Worm (Caenorhabditis elegans): ENCODE results near the gene klp-17.

Gene klp-17

ce11 chrII:11418476-11418875 lies 49.0 kb downstream of the klp-17 start:
- TF ChIP-seq jun-1 (tag; optimal IDR thresholded peaks at IDR 0.05) (peak; percentile 7), elt-2 (tag; optimal IDR thresholded peaks at IDR 0.05) (peak; percentile 80), pha-4 (tag; optimal IDR thresholded peaks at IDR 0.05) (peak; percentile 68), nhr-77 (tag; optimal IDR thresholded peaks at IDR 0.05) (no peak), pqm-1 (tag; optimal IDR thresholded peaks at IDR 0.05) (peak; percentile 88), nhr-23 (tag; optimal IDR thresholded peaks at IDR 0.05) (no peak), tbx-2 (tag; optimal IDR thresholded peaks at IDR 0.05) (no peak)

ce11 chrII:11417999-11418398 lies 49.4 kb downstream of the klp-17 start, which contains the start of gene C05D12.2:
TSS of gene C05D12.2 (plus strand) at chrII:11418299.
- TF ChIP-seq nhr-11 (tag; optimal IDR thresholded peaks at IDR 0.05): no peak
- no peak for TF ChIP-seq lsy-12 (tag; optimal IDR thresholded peaks at IDR 0.05)
- no peak for TF ChIP-seq egl-27 (tag; optimal IDR thresholded peaks at IDR 0.05)
- TF ChIP-seq pha-4 (tag; optimal IDR thresholded peaks at IDR 0.05): no peak
- TF ChIP-seq elt-1 (tag; optimal IDR thresholded peaks at IDR 0.05): no peak
- no peak for TF ChIP-seq nhr-76 (tag; optimal IDR thresholded peaks at IDR 0.05)
- TF ChIP-seq skn-1 (tag; optimal IDR thresholded peaks at IDR 0.05): no peak
- TF ChIP-seq pqm-1 (tag; optimal IDR thresholded peaks at IDR 0.05): no peak
- TF ChIP-seq ztf-4 (tag; optimal IDR thresholded peaks at IDR 0.05): no peak
- TF ChIP-seq ama-1 (optimal IDR thresholded peaks at IDR 0.05): no peak

Measured in whole organism, L3 larva.